Worm (Caenorhabditis elegans): ENCODE measurements around the gene F13E9.11.

- no peak for TF ChIP-seq ztf-22 (GFP tag; optimal IDR thresholded peaks at IDR 0.05)
- no peak for TF ChIP-seq F52B5.7 (tag; optimal IDR thresholded peaks at IDR 0.05)
- TF ChIP-seq unc-62 (GFP tag; optimal IDR thresholded peaks at IDR 0.05): no peak
- no peak for TF ChIP-seq lin-35 (GFP tag; optimal IDR thresholded peaks at IDR 0.05)
Observed at ce11 chrIV:10874527-10874926, 5.6 kb upstream of the F13E9.11 start, which contains the start of gene F13E9.12.
